Fruit fly (Drosophila melanogaster) whole organism, embryonic: Measurements from ENCODE around the gene Mrtf.

ENCODE experiments used
- Awh ChIP-seq: fragments of 200-800 bp; sonication (Bioruptor generic); IDR thresholded peaks from 2 replicates; pipeline ENCODE4, ENCODE4 v1.3.6; 2022; ENCODE audit warnings: missing biosample characterization, missing genetic modification characterization
- B-H1 ChIP-seq: fragments of 200-800 bp; sonication (Bioruptor generic); IDR thresholded peaks from 3 replicates; pipeline ENCODE4 v1.3.6; 2022; ENCODE audit warnings: missing biosample characterization, missing genetic modification characterization
- CG10209 ChIP-seq: fragments of 200-800 bp; sonication (Bioruptor generic); optimal IDR thresholded peaks from 3 replicates; lab custom pipeline; 2017; ENCODE audit warnings: missing biosample characterization, mild to moderate bottlenecking, missing genetic modification characterization, missing genetic modification reagents
- CG10274 ChIP-seq: fragments of 200-800 bp; sonication (Bioruptor generic); optimal IDR thresholded peaks from 3 replicates; lab custom pipeline; 2017; ENCODE audit warnings: missing biosample characterization, mild to moderate bottlenecking, missing genetic modification characterization
- CG10366 ChIP-seq: fragments of 200-800 bp; sonication (Bioruptor generic); IDR thresholded peaks from 2 replicates; pipeline ENCODE4 v1.3.6; 2022; ENCODE audit warnings: missing biosample characterization, missing genetic modification characterization
- CG10431 ChIP-seq: fragments of 200-800 bp; sonication (Bioruptor generic); optimal IDR thresholded peaks from 3 replicates; lab custom pipeline; 2018; ENCODE audit warnings: missing biosample characterization, mild to moderate bottlenecking, missing genetic modification characterization
- CG10462 ChIP-seq: fragments of 200-800 bp; sonication (Bioruptor generic); optimal IDR thresholded peaks from 2 replicates; lab custom pipeline; 2016; ENCODE audit warnings: missing biosample characterization, missing genetic modification characterization
- CG12219 ChIP-seq: fragments of 200-800 bp; sonication (Bioruptor generic); optimal IDR thresholded peaks from 3 replicates; lab custom pipeline; 2018; ENCODE audit warnings: missing biosample characterization, mild to moderate bottlenecking, missing genetic modification characterization
- CG15514 ChIP-seq: fragments of 200-800 bp; sonication (Bioruptor generic); optimal IDR thresholded peaks from 3 replicates; lab custom pipeline; 2017; ENCODE audit warnings: missing biosample characterization, missing genetic modification characterization, mild to moderate bottlenecking, moderate library complexity, missing genetic modification reagents
- CG15601 ChIP-seq: fragments of 200-800 bp; sonication (Bioruptor generic); optimal IDR thresholded peaks from 3 replicates; lab custom pipeline; 2019; ENCODE audit warnings: missing biosample characterization, mild to moderate bottlenecking, missing genetic modification characterization, moderate library complexity
- CG17359 ChIP-seq: fragments of 200-800 bp; sonication (Bioruptor generic); optimal IDR thresholded peaks from 3 replicates; lab custom pipeline; 2018; ENCODE audit warnings: missing biosample characterization, mild to moderate bottlenecking, missing genetic modification characterization, moderate library complexity
- CG17361 ChIP-seq: fragments of 200-800 bp; sonication (Bioruptor generic); IDR thresholded peaks from 3 replicates; pipeline ENCODE4 v1.3.6; 2022; ENCODE audit warnings: missing biosample characterization, missing genetic modification characterization
- CG17612 ChIP-seq: fragments of 200-800 bp; sonication (Bioruptor generic); IDR thresholded peaks from 2 replicates; pipeline ENCODE4 v1.3.6; 2022; ENCODE audit warnings: missing biosample characterization, missing genetic modification characterization
- CG17829 ChIP-seq: fragments of 200-800 bp; optimal IDR thresholded peaks from 2 replicates; lab custom pipeline; 2019; ENCODE audit warnings: missing biosample characterization, mild to moderate bottlenecking, missing genetic modification characterization, moderate library complexity
- CG2120 ChIP-seq: fragments of 200-800 bp; sonication (Bioruptor generic); optimal IDR thresholded peaks from 3 replicates; lab custom pipeline; 2016; ENCODE audit warnings: missing biosample characterization, missing genetic modification characterization
- CG3281 ChIP-seq: fragments of 200-800 bp; sonication (Bioruptor generic); optimal IDR thresholded peaks from 3 replicates; lab custom pipeline; 2017; ENCODE audit warnings: missing biosample characterization, mild to moderate bottlenecking, missing genetic modification characterization
- CG5953 ChIP-seq: fragments of 200-800 bp; sonication (Bioruptor generic); IDR thresholded peaks from 2 replicates; pipeline ENCODE4 v1.3.6; 2022; ENCODE audit warnings: missing biosample characterization, missing genetic modification characterization
- CG7357 ChIP-seq: fragments of 200-800 bp; sonication (Bioruptor generic); IDR thresholded peaks from 3 replicates; pipeline ENCODE4 v1.3.6; 2022; ENCODE audit warnings: missing biosample characterization, missing genetic modification characterization
- CG7786 ChIP-seq: fragments of 200-800 bp; sonication (Bioruptor generic); optimal IDR thresholded peaks from 2 replicates; lab custom pipeline; 2016; ENCODE audit warnings: missing biosample characterization, missing genetic modification characterization
- Chrac-16 ChIP-seq: fragments of 200-800 bp; sonication (Bioruptor generic); optimal IDR thresholded peaks from 3 replicates; lab custom pipeline; 2016; ENCODE audit warnings: missing biosample characterization, missing genetic modification characterization
- Gug ChIP-seq: fragments of 200-800 bp; sonication (Bioruptor generic); IDR thresholded peaks from 4 replicates; pipeline ENCODE4 v1.3.6; 2022; ENCODE audit warnings: missing biosample characterization, missing genetic modification characterization
- H2.0 ChIP-seq: fragments of 200-800 bp; sonication (Bioruptor generic); IDR thresholded peaks from 2 replicates; pipeline ENCODE4 v1.3.6; 2022; ENCODE audit warnings: missing biosample characterization, missing genetic modification characterization
- Jarid2 ChIP-seq: fragments of 200-800 bp; sonication (Bioruptor generic); optimal IDR thresholded peaks from 3 replicates; lab custom pipeline; 2017; ENCODE audit warnings: mild to moderate bottlenecking, missing biosample characterization, missing genetic modification reagents, missing genetic modification characterization
- Med ChIP-seq: fragments of 200-800 bp; sonication (Bioruptor generic); peaks from one replicate; lab custom pipeline; 2016; ENCODE audit warnings: missing biosample characterization, missing genetic modification characterization, mild to moderate bottlenecking, inconsistent platforms, moderate library complexity
- NfI ChIP-seq: fragments of 200-800 bp; sonication (Bioruptor generic); optimal IDR thresholded peaks from 3 replicates; lab custom pipeline; 2018; ENCODE audit warnings: missing biosample characterization, mild to moderate bottlenecking, missing genetic modification characterization, moderate library complexity
- Pdp1 ChIP-seq, 2 experiments: fragments of 200-800 bp; sonication (Bioruptor generic); optimal IDR thresholded peaks; 3 replicates each; lab custom pipeline; 2016; ENCODE audit warnings: missing biosample characterization in 2 of 2, missing genetic modification characterization in 2 of 2, mild to moderate bottlenecking in 1 of 2, moderate library complexity in 1 of 2
- Sox102F ChIP-seq: fragments of 200-800 bp; sonication (Bioruptor generic); optimal IDR thresholded peaks from 2 replicates; lab custom pipeline; 2018; ENCODE audit warnings: missing biosample characterization, mild to moderate bottlenecking, missing genetic modification characterization, moderate library complexity
- TFAM ChIP-seq: fragments of 200-800 bp; sonication (Bioruptor generic); optimal IDR thresholded peaks from 2 replicates; lab custom pipeline; 2017; ENCODE audit warnings: missing biosample characterization, missing genetic modification characterization, inconsistent platforms
- Taf1 ChIP-seq: fragments of 200-800 bp; sonication (Bioruptor generic); IDR thresholded peaks from 2 replicates; pipeline ENCODE4 v1.3.6; 2022; ENCODE audit warnings: missing biosample characterization, missing genetic modification characterization
- bsh ChIP-seq, 2 experiments: fragments of 200-800 bp; sonication (Bioruptor generic); optimal IDR thresholded peaks; 2 replicates each; lab custom pipeline; 2017 to 2018; ENCODE audit warnings: mild to moderate bottlenecking in 2 of 2, missing biosample characterization in 2 of 2, missing genetic modification characterization in 2 of 2, moderate library complexity in 1 of 2
- cas ChIP-seq: fragments of 200-800 bp; sonication (Bioruptor generic); IDR thresholded peaks from 2 replicates; pipeline ENCODE4 v1.3.6; 2022; ENCODE audit warnings: missing biosample characterization, missing genetic modification characterization
- chif ChIP-seq, 2 experiments: fragments of 200-800 bp; sonication (Bioruptor generic); optimal IDR thresholded peaks; 3 replicates each; lab custom pipeline; 2016; ENCODE audit warnings: missing biosample characterization in 2 of 2, missing genetic modification characterization in 2 of 2
- crp ChIP-seq, 2 experiments: fragments of 200-800 bp; sonication (Bioruptor generic); optimal IDR thresholded peaks; 2 replicates in 1 of 2; 3 replicates in 1 of 2; lab custom pipeline; 2017; ENCODE audit warnings: missing biosample characterization in 2 of 2, missing genetic modification characterization in 2 of 2, mild to moderate bottlenecking in 1 of 2, moderate library complexity in 1 of 2
- cwo ChIP-seq: fragments of 200-800 bp; sonication (Bioruptor generic); optimal IDR thresholded peaks from 3 replicates; lab custom pipeline; 2017; ENCODE audit warnings: missing biosample characterization, missing genetic modification characterization, mild to moderate bottlenecking, moderate library complexity, missing genetic modification reagents
- dm ChIP-seq: fragments of 200-800 bp; sonication (Bioruptor generic); optimal IDR thresholded peaks from 3 replicates; lab custom pipeline; 2016; ENCODE audit warnings: missing biosample characterization, missing genetic modification characterization
- esg ChIP-seq: fragments of 200-800 bp; sonication (Bioruptor generic); conservative IDR thresholded peaks from 2 replicates; pipeline ENCODE4 v1.3.6; 2022; ENCODE audit warnings: missing biosample characterization, missing genetic modification characterization
- lilli ChIP-seq: fragments of 200-800 bp; sonication (Bioruptor generic); optimal IDR thresholded peaks from 3 replicates; lab custom pipeline; 2016; ENCODE audit warnings: missing biosample characterization, missing genetic modification characterization
- nau ChIP-seq: fragments of 200-800 bp; sonication (Bioruptor generic); optimal IDR thresholded peaks from 3 replicates; lab custom pipeline; 2017; ENCODE audit warnings: missing biosample characterization, mild to moderate bottlenecking, missing genetic modification characterization, missing genetic modification reagents
- nmo ChIP-seq: fragments of 200-800 bp; sonication (Bioruptor generic); optimal IDR thresholded peaks from 2 replicates; lab custom pipeline; 2018; ENCODE audit warnings: missing biosample characterization, mild to moderate bottlenecking, missing genetic modification characterization, moderate library complexity
- psq ChIP-seq: fragments of 200-800 bp; sonication (Bioruptor generic); optimal IDR thresholded peaks from 2 replicates; lab custom pipeline; 2017; ENCODE audit warnings: missing biosample characterization, missing genetic modification characterization
- row ChIP-seq: fragments of 200-800 bp; sonication (Bioruptor generic); IDR thresholded peaks from 3 replicates; pipeline ENCODE4 v1.3.6; 2022; ENCODE audit warnings: missing biosample characterization, missing genetic modification characterization
- tin ChIP-seq: fragments of 200-800 bp; sonication (Bioruptor generic); optimal IDR thresholded peaks from 3 replicates; lab custom pipeline; 2016; ENCODE audit warnings: missing biosample characterization, missing genetic modification characterization
- tll ChIP-seq, 2 experiments: fragments of 200-800 bp in 1 of 2; fragments of >200 bp in 1 of 2; sonication (Bioruptor generic) in 1 of 2; optimal IDR thresholded peaks; 2 replicates each; lab custom pipeline; 2017 to 2019; ENCODE audit warnings: missing biosample characterization in 2 of 2, missing genetic modification characterization in 2 of 2, mild to moderate bottlenecking in 1 of 2, moderate library complexity in 1 of 2
- vvl ChIP-seq: fragments of 200-800 bp; sonication (Bioruptor generic); IDR thresholded peaks from 2 replicates; pipeline ENCODE4 v1.3.6; 2022; ENCODE audit warnings: missing biosample characterization, missing genetic modification characterization

The Mrtf gene

DNA sequence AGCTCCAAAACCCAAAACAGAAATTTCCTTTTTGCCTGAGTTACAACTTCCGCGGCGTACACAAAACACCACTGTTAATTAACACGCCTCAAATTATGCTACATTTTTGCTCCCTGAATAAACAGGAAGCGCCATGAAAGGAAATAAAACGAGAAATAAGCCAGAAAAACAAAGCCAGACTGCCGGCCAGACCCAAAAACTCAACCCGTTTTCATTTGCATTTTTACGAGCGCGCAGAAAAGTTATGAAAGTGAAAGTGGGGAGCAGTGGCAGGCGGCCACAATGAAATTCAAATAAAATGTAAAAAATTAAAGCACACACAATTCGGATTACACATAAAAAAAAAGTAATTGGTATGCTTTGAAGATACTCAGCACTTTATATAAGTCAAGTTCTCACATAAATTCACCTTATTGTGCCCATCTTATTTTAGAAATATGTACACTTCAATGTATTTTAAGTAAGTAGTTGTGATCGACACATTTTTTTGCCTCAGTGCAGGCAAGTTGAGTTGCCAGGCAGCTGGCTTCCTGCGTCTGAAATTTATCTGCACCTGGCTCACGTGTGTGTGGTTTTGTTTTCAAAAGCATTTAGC lies 29.1 kb upstream of the Mrtf start (continued):
- TF ChIP-seq TFAM (GFP tag; lab: Kevin White, UChicago), result no peak
- TF ChIP-seq CG3281 (GFP tag; lab: Kevin White, UChicago), result no peak
- no peak for TF ChIP-seq NfI
- peak; percentile 63 for TF ChIP-seq Sox102F (GFP tag; lab: Kevin White, UChicago)
- TF ChIP-seq H2.0 (GFP tag; lab: Robert Waterston, UW), result no peak
- TF ChIP-seq CG2120 (GFP tag; lab: Kevin White, UChicago), result peak; percentile 2
- TF ChIP-seq CG10462 (GFP tag; lab: Kevin White, UChicago), result peak; percentile 3
- TF ChIP-seq CG15601 (tag; lab: Kevin White, UChicago), result no peak
- peak; percentile 16 for TF ChIP-seq CG10209 (GFP tag; lab: Kevin White, UChicago)
- peak; percentile 13 for TF ChIP-seq nmo (GFP tag; lab: Kevin White, UChicago)
- no peak for TF ChIP-seq dm (GFP tag; lab: Kevin White, UChicago)
- TF ChIP-seq tin, result no peak
- peak in 1 of 2 experiments; percentile 22 for TF ChIP-seq Pdp1 (GFP tag; optimal IDR thresholded peaks at IDR 0.05; lab: Kevin White, UChicago)
- TF ChIP-seq Awh (GFP tag; lab: Robert Waterston, UW), result 0 out of 2 replicates have a peak, but pooled peaks have one; percentile 15
- TF ChIP-seq CG5953 (GFP tag; lab: Robert Waterston, UW), result no peak
- no peak for TF ChIP-seq cwo (GFP tag; lab: Kevin White, UChicago)
- TF ChIP-seq CG10431 (GFP tag; lab: Kevin White, UChicago), result no peak
- no peak for TF ChIP-seq CG7786 (GFP tag; lab: Kevin White, UChicago)
- TF ChIP-seq vvl (GFP tag; lab: Robert Waterston, UW), result peak; percentile 27; the same call in 1 of the 2 replicates
- TF ChIP-seq CG12219, result no peak
- TF ChIP-seq Chrac-16, result no peak
- TF ChIP-seq cas (GFP tag; lab: Robert Waterston, UW), result no peak
- peak; percentile 17; the same call in 1 of the 4 replicates for TF ChIP-seq Gug
- TF ChIP-seq CG7357, result 0 out of 3 replicates have a peak, but pooled peaks have one; percentile 22
- TF ChIP-seq CG15514 (GFP tag; lab: Kevin White, UChicago), result no peak
- peak; percentile 25 for TF ChIP-seq CG10366
- TF ChIP-seq psq, result no peak
- TF ChIP-seq CG17361, result peak; percentile 51; the same call in 2 of the 3 replicates
- TF ChIP-seq chif (GFP tag; optimal IDR thresholded peaks at IDR 0.05; lab: Kevin White, UChicago), result peak in 1 of 2 experiments; percentile 3
- TF ChIP-seq Med (GFP tag; lab: Kevin White, UChicago), result peak; percentile 55
- TF ChIP-seq nau (GFP tag; lab: Kevin White, UChicago), result no peak
- TF ChIP-seq bsh (GFP tag; optimal IDR thresholded peaks at IDR 0.05; lab: Kevin White, UChicago), result peak in 1 of 2 experiments; percentile 11
- TF ChIP-seq crp (GFP tag; optimal IDR thresholded peaks at IDR 0.05; lab: Kevin White, UChicago), result no peak
- TF ChIP-seq lilli (GFP tag; lab: Kevin White, UChicago), result peak; percentile 18
- TF ChIP-seq row (GFP tag; lab: Robert Waterston, UW), result peak; percentile 42; the same call in 2 of the 3 replicates
- TF ChIP-seq CG17612, result no peak
- no peak for TF ChIP-seq B-H1 (GFP tag; lab: Robert Waterston, UW)
- TF ChIP-seq esg (GFP tag; lab: Robert Waterston, UW), result peak; percentile 25; the same call in 1 of the 2 replicates
- TF ChIP-seq Jarid2 (GFP tag; lab: Kevin White, UChicago), result no peak
- peak; percentile 19 for TF ChIP-seq CG17829 (tag; lab: Kevin White, UChicago)
- no peak for TF ChIP-seq tll (GFP tag; optimal IDR thresholded peaks at IDR 0.05; lab: Kevin White, UChicago)
- TF ChIP-seq CG10274 (GFP tag; lab: Kevin White, UChicago), result no peak
- TF ChIP-seq CG17359 (tag; lab: Kevin White, UChicago), result peak; percentile 7
- TF ChIP-seq Taf1 (GFP tag; lab: Robert Waterston, UW), result no peak
